Worm (Caenorhabditis elegans): ENCODE data around the gene Y17G9B.5.

DNA sequence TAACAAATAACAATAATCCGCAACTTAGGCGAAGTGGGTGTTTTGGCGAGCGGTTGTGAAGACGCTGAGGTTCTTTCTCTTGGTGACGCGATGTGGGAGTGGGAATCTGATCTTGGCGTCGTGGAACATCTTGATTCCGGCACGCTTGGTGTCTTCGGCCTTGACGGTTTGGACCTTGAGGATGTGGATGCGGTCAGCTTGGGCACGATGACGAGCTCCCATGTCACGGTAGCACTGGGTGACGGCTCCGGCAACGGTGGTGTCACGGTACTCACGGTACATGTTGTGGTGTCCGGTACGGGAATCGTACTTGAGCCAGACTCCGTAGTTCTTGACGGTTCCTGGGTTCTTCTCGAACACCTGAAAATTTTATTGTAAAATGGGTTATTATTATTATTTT lies 885 bp upstream of the Y17G9B.5 start:
- no peak for TF ChIP-seq ceh-14 (tag; optimal IDR thresholded peaks at IDR 0.05)
- no peak for TF ChIP-seq dmd-4 (tag; optimal IDR thresholded peaks at IDR 0.05; ENCODE audit: borderline replicate concordance)
- no peak for TF ChIP-seq sox-4 (tag; optimal IDR thresholded peaks at IDR 0.05)
- no peak for TF ChIP-seq ceh-6 (GFP tag; optimal IDR thresholded peaks at IDR 0.05)
- no peak for TF ChIP-seq Y22D7AL.16 (tag; optimal IDR thresholded peaks at IDR 0.05)
- TF ChIP-seq ceh-34 (tag; optimal IDR thresholded peaks at IDR 0.05) = no peak
- TF ChIP-seq zip-5 (tag; optimal IDR thresholded peaks at IDR 0.05) = no peak
- no peak for TF ChIP-seq C08G9.2 (tag; optimal IDR thresholded peaks at IDR 0.05)
- no peak for TF ChIP-seq ceh-48 (tag; optimal IDR thresholded peaks at IDR 0.05)
- no peak for TF ChIP-seq ceh-9 (tag; optimal IDR thresholded peaks at IDR 0.05)

Data from whole organism, late embryonic.